Worm (Caenorhabditis elegans): ENCODE results near the gene gpx-3.

DNA sequence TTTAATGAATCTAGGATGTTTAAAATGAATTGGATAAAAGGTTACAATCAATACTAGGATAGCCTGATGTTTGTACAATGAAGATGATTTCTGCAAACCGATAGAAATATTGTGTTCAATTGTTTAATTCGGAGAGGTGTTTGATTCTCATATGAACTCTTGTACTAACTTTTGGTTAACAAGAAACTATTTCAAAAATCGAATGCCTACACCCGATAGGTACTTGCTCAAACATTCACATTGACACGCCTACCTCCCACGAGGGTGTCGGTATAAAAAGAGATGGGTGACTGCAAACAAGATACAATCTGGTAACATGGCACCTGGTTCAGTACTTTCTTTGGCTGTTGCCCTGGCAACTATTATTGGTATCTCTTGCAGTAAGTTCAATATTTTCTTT lies at the start of gene gpx-3:
- TF ChIP-seq dao-5 (tag; optimal IDR thresholded peaks at IDR 0.05): no peak
- no peak for TF ChIP-seq W03F9.2 (tag; optimal IDR thresholded peaks at IDR 0.05)
